Fruit fly (Drosophila melanogaster) S2 (cell line): ENCODE measurements around the gene MAGE.

ENCODE experiments used
- CG8478 ChIP-seq: fragments of >200 bp; optimal IDR thresholded peaks from 2 replicates; lab custom pipeline; 2018
- CTCF ChIP-seq, 2 experiments: fragments of >200 bp; optimal IDR thresholded peaks; 2 replicates each; lab custom pipeline; 2018

The MAGE gene

dm6 chr3R:7105503-7106164 is 49.3 kb downstream of the MAGE start:
- TF ChIP-seq CTCF (optimal IDR thresholded peaks at IDR 0.05; lab: Kevin White, UChicago) (no peak), CG8478 (lab: Kevin White, UChicago) (no peak)

dm6 chr3R:7104308-7104707 is 50.7 kb downstream of the MAGE start:
- TF ChIP-seq CTCF (optimal IDR thresholded peaks at IDR 0.05; lab: Kevin White, UChicago): no peak
- no peak for TF ChIP-seq CG8478 (lab: Kevin White, UChicago)
